Fruit fly (Drosophila melanogaster) ovary, adult (tissue): ENCODE results near the gene CG3281.

ENCODE experiments used
- CG17801 ChIP-seq: fragments of 200-800 bp; optimal IDR thresholded peaks from 2 replicates; lab custom pipeline; 2019; ENCODE audit warnings: missing biosample characterization, mild to moderate bottlenecking, missing genetic modification characterization, moderate library complexity; ENCODE audit not compliant: partially characterized antibody

CG3281 gene

dm6 chr3R:11962739-11963214 lies at the start of gene CG3281, which contains the start of gene aurA:
CG3281 (minus strand) TSS chr3R:11962805.
aurA (plus strand) TSS chr3R:11963124.
- peak; percentile 77 for TF ChIP-seq CG17801 (GFP tag; lab: Kevin White, UChicago)

DNA sequence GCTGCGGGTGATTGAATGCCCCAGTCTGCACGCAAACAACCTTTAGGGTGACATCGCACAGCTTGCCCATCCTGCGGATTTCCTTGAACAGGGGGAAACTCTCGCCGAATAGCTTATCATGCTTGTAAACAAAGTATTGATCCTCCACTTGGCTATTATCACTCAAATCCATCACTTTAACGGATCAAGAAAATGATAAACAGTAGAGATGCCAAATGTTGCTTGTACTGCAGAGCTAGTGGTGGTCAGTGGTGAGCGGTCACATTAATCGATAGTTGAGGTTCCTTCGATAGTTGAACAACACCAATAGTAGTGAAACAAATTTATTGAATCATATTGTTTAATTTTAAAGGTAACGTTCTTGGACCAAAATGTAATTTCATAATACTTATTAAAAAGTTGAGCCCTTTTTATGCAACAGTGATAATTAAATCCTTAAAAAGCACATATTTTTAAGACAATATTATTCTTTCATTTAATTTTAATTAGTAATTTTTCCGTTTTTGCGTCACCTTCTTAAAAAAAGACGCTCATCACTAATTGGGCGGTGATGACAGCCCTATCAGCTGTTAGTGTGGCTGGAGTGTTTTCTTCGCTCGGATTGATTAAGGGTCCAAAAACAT lies 47.7 kb upstream of the CG3281 start, which contains the start of the genes KLHL18 and GCC185:
Gene KLHL18 (minus strand): TSS at position 233 of the 623 bp plus-strand sequence.
Gene GCC185 (plus strand): TSS at position 571 of the 623 bp plus-strand sequence.
- peak; percentile 82 for TF ChIP-seq CG17801 (GFP tag; lab: Kevin White, UChicago)

- no peak for TF ChIP-seq CG17801 (GFP tag; lab: Kevin White, UChicago)
Measured at dm6 chr3R:12006417-12006816, 43.8 kb upstream of the CG3281 start.

dm6 chr3R:12005417-12005816 lies 42.8 kb upstream of the CG3281 start, which contains the start of gene Tk:
Tk (minus strand) TSS chr3R:12005473.
- no peak for TF ChIP-seq CG17801 (GFP tag; lab: Kevin White, UChicago)

dm6 chr3R:11999074-11999473 lies 36.5 kb upstream of the CG3281 start, which contains the start of gene Ect3:
Ect3 (plus strand) TSS chr3R:11999278.
- TF ChIP-seq CG17801 (GFP tag; lab: Kevin White, UChicago), result peak; percentile 1

dm6 chr3R:11998130-11998529 lies 35.5 kb upstream of the CG3281 start:
- no peak for TF ChIP-seq CG17801 (GFP tag; lab: Kevin White, UChicago)

dm6 chr3R:11992934-11993670 lies 30.5 kb upstream of the CG3281 start, which contains the start of gene mfas:
mfas (minus strand) TSS chr3R:11993315.
- TF ChIP-seq CG17801 (GFP tag; lab: Kevin White, UChicago), result no peak

DNA sequence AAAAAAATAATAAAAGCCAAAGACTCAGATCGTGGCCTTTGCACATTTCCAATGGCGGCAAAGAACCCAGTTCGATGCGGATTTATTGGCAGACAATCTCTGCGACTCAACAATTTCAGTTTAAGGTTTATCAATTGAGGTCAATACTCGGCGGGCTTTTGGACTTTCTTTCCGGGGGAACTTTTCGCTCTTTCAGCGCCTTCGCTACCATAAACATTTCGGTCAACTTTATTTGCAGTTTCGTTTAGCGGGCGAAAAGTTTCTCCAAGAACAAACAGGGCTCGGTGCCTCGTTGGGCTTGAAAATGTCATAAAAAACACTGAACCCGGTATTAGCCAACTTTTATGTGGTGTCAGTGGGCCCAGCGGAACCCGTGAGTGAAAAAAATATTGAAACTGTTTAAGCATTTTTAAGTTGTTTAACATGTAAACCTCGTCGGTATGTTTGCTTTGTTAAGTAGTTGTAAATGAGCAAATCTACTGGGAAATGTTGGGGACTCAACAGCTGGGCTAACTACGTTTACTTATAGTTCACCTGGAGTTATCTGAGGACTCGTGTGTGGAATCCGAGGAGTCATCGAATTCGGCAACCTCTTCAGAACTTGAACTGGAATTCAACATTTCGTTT lies 29.0 kb upstream of the CG3281 start:
- no peak for TF ChIP-seq CG17801 (GFP tag; lab: Kevin White, UChicago)

- no peak for TF ChIP-seq CG17801 (GFP tag; lab: Kevin White, UChicago)
Measured at dm6 chr3R:11989996-11990395, 27.4 kb upstream of the CG3281 start.

dm6 chr3R:11989206-11989605 lies 26.6 kb upstream of the CG3281 start:
- no peak for TF ChIP-seq CG17801 (GFP tag; lab: Kevin White, UChicago)

DNA sequence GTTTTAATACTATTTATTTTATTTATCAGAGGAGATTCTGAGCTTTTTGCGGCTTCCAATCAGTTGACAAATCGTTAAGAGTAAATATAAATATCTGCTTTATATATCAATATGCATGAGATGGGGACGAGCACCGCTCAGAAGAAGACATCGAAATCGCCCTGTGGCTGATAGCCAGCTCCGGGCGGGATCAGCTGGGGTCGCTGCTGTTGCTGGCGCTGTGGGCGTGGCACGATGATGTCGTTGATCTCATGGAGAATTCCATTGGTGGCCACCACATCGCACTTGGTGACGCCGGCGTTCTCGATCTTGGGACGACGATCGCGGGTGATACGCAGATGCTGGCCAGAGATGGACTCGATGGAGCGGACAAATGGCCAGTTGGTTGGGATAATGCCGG lies 22.3 kb upstream of the CG3281 start:
- no peak for TF ChIP-seq CG17801 (GFP tag; lab: Kevin White, UChicago)

dm6 chr3R:11984441-11984840 lies 21.8 kb upstream of the CG3281 start, which contains the start of gene CG3397:
CG3397 (minus strand) TSS chr3R:11984541.
- TF ChIP-seq CG17801 (GFP tag; lab: Kevin White, UChicago), result no peak

DNA sequence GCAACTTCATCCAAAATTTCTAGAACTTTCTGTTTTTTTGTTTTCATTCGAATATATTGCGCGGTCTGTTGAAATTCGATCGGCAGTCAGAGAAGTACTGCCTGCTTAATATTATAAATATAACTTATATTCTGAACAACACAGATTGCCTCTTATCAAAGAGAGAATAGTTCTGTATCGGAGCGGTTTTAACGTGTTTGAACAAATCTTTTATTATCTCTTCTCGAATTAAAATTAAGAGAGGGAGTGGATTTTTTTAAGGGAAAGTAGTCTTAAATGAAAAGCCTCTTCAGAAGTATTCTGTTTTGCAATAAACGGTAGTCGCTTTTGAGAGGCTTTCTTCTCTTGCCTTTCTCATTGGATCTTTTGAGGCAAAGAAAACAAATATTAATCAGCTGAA lies 19.9 kb upstream of the CG3281 start:
- no peak for TF ChIP-seq CG17801 (GFP tag; lab: Kevin White, UChicago)

dm6 chr3R:11981962-11982361 lies 19.4 kb upstream of the CG3281 start, which contains the start of gene CG12224:
CG12224 (minus strand) TSS chr3R:11982062.
- no peak for TF ChIP-seq CG17801 (GFP tag; lab: Kevin White, UChicago)
